Fruit fly (Drosophila melanogaster) S2 (cell line): ENCODE data around the gene CG13603.

ENCODE experiments used
- CG8478 ChIP-seq: fragments of >200 bp; optimal IDR thresholded peaks from 2 replicates; lab custom pipeline; 2018
- CTCF ChIP-seq, 2 experiments: fragments of >200 bp; optimal IDR thresholded peaks; 2 replicates each; lab custom pipeline; 2018

The CG13603 gene

dm6 chr3R:23941643-23942424 lies 44.5 kb downstream of the CG13603 start:
- TF ChIP-seq CG8478 (lab: Kevin White, UChicago) (no peak), CTCF (optimal IDR thresholded peaks at IDR 0.05; lab: Kevin White, UChicago) (no peak)

dm6 chr3R:23940840-23941364 lies 45.5 kb downstream of the CG13603 start:
- TF ChIP-seq CG8478 (lab: Kevin White, UChicago), result no peak
- no peak for TF ChIP-seq CTCF (optimal IDR thresholded peaks at IDR 0.05; lab: Kevin White, UChicago)

dm6 chr3R:23939921-23940839 lies 46.2 kb downstream of the CG13603 start:
- TF ChIP-seq CG8478 (lab: Kevin White, UChicago), result no peak
- TF ChIP-seq CTCF (optimal IDR thresholded peaks at IDR 0.05; lab: Kevin White, UChicago), result no peak

- no peak for TF ChIP-seq CTCF (optimal IDR thresholded peaks at IDR 0.05; lab: Kevin White, UChicago)
- no peak for TF ChIP-seq CG8478 (lab: Kevin White, UChicago)
Observed at dm6 chr3R:23938564-23939122, 47.7 kb downstream of the CG13603 start.
